Worm (Caenorhabditis elegans) whole organism, L4 larva: ENCODE measurements around the gene ZK688.1.
A peak's percentile ranks its signal among the peaks of the same experiment; 100 is the strongest.

Experiments used
- D1046.2 ChIP-seq: fragments of 200-800 bp; sonication (Bioruptor generic); IDR thresholded peaks from 2 replicates; pipeline ENCODE4 v1.3.6; 2022; ENCODE audit warnings: missing genetic modification characterization, missing compliant biosample characterization
- F26F4.8 ChIP-seq: fragments of 200-800 bp; sonication (Bioruptor generic); conservative IDR thresholded peaks from 2 replicates; pipeline ENCODE4 v1.3.6; 2022; ENCODE audit warnings: missing genetic modification characterization, missing compliant biosample characterization
- F37D6.2 ChIP-seq: sonication (generic microtip); optimal IDR thresholded peaks from 2 replicates; lab custom pipeline; 2016; ENCODE audit warnings: mild to moderate bottlenecking, missing genetic modification characterization, missing compliant biosample characterization
- F49E8.2 ChIP-seq: sonication (generic microtip); optimal IDR thresholded peaks from 2 replicates; lab custom pipeline; 2016; ENCODE audit warnings: missing compliant biosample characterization, mild to moderate bottlenecking, missing genetic modification characterization, borderline replicate concordance
- R02D3.7 ChIP-seq: fragments of 150-350 bp; sonication (generic microtip); optimal IDR thresholded peaks from 3 replicates; lab custom pipeline; 2014; ENCODE audit warnings: missing biosample characterization, missing genetic modification characterization
- T20F7.1 ChIP-seq: fragments of 200-800 bp; sonication (Bioruptor generic); optimal IDR thresholded peaks from 2 replicates; lab custom pipeline; 2018; ENCODE audit warnings: mild to moderate bottlenecking, missing genetic modification characterization, missing compliant biosample characterization
- T26A8.4 ChIP-seq: fragments of 200-800 bp; sonication (Bioruptor generic); IDR thresholded peaks from 2 replicates; pipeline ENCODE4 v1.3.6; 2022; ENCODE audit warnings: missing genetic modification characterization, missing compliant biosample characterization
- Y105C5A.15 ChIP-seq: fragments of 200-800 bp; sonication (Bioruptor generic); IDR thresholded peaks from 2 replicates; pipeline ENCODE4 v1.3.6; 2022; ENCODE audit warnings: missing genetic modification characterization, missing compliant biosample characterization
- Y48G9A.11 ChIP-seq: fragments of 200-800 bp; sonication (Bioruptor generic); IDR thresholded peaks from 2 replicates; pipeline ENCODE4 v1.3.6; 2022; ENCODE audit warnings: missing genetic modification reagents, missing genetic modification characterization, missing compliant biosample characterization
- aha-1 ChIP-seq: fragments of 150-350 bp; peaks from one replicate; lab custom pipeline; 2014; ENCODE audit warnings: missing biosample characterization, missing genetic modification characterization
- aly-2 ChIP-seq: sonication (generic microtip); optimal IDR thresholded peaks from 2 replicates; lab custom pipeline; 2018; ENCODE audit warnings: missing biosample characterization, missing genetic modification characterization
- attf-4 ChIP-seq: sonication (generic microtip); optimal IDR thresholded peaks from 3 replicates; lab custom pipeline; 2017; ENCODE audit warnings: missing biosample characterization, missing genetic modification characterization
- ceh-62 ChIP-seq: sonication (generic microtip); optimal IDR thresholded peaks from 2 replicates; lab custom pipeline; 2017; ENCODE audit warnings: missing biosample characterization, missing genetic modification characterization
- ceh-82 ChIP-seq: sonication (generic microtip); optimal IDR thresholded peaks from 2 replicates; lab custom pipeline; 2017; ENCODE audit warnings: missing biosample characterization, missing genetic modification characterization
- cey-2 ChIP-seq: sonication (generic microtip); optimal IDR thresholded peaks from 3 replicates; lab custom pipeline; 2017; ENCODE audit warnings: missing genetic modification characterization, mild to moderate bottlenecking, missing compliant biosample characterization, antibody characterized with exemption, borderline replicate concordance; ENCODE audit not compliant: insufficient read depth
- daf-16 ChIP-seq, 3 experiments: sonication (generic microtip); optimal IDR thresholded peaks; 2 replicates each; lab custom pipeline; 2016 to 2017; ENCODE audit warnings: missing genetic modification characterization in 3 of 3, missing genetic modification reagents in 3 of 3, mild to moderate bottlenecking in 2 of 3, missing compliant biosample characterization in 2 of 3, missing biosample characterization in 1 of 3, moderate library complexity in 1 of 3
- daf-19 ChIP-seq: fragments of 200-800 bp; sonication (Bioruptor generic); conservative IDR thresholded peaks from 2 replicates; pipeline ENCODE4 v1.3.6; 2022; ENCODE audit warnings: missing genetic modification characterization, missing compliant biosample characterization
- dmd-6 ChIP-seq: fragments of 200-800 bp; sonication (Bioruptor generic); IDR thresholded peaks from 2 replicates; pipeline ENCODE4 v1.3.6; 2022; ENCODE audit warnings: missing genetic modification reagents, missing genetic modification characterization, missing compliant biosample characterization
- dmd-8 ChIP-seq: fragments of 200-800 bp; sonication (Bioruptor generic); IDR thresholded peaks from 2 replicates; pipeline ENCODE4 v1.3.6; 2022; ENCODE audit warnings: missing genetic modification characterization, missing compliant biosample characterization
- egl-43 ChIP-seq: fragments of 200-800 bp; sonication (Bioruptor generic); IDR thresholded peaks from 2 replicates; pipeline ENCODE4 v1.3.6; 2022; ENCODE audit warnings: missing genetic modification reagents, missing genetic modification characterization, missing compliant biosample characterization
- fos-1 ChIP-seq: fragments of 150-350 bp; optimal IDR thresholded peaks from 2 replicates; lab custom pipeline; 2014; ENCODE audit warnings: missing biosample characterization, missing genetic modification characterization
- gei-8 ChIP-seq: fragments of 200-800 bp; sonication (Bioruptor generic); optimal IDR thresholded peaks from 2 replicates; lab custom pipeline; 2018; ENCODE audit warnings: mild to moderate bottlenecking, missing genetic modification characterization, missing compliant biosample characterization
- hlh-11 ChIP-seq: fragments of 200-800 bp; sonication (Bioruptor generic); optimal IDR thresholded peaks from 2 replicates; lab custom pipeline; 2018; ENCODE audit warnings: mild to moderate bottlenecking, missing genetic modification characterization, missing compliant biosample characterization
- hmg-1.1 ChIP-seq: fragments of 200-800 bp; sonication (Bioruptor generic); IDR thresholded peaks from 2 replicates; pipeline ENCODE4 v1.3.6; 2022; ENCODE audit warnings: missing genetic modification reagents, missing genetic modification characterization, missing compliant biosample characterization
- jun-1 ChIP-seq: fragments of 150-350 bp; optimal IDR thresholded peaks from 2 replicates; lab custom pipeline; 2014; ENCODE audit warnings: missing biosample characterization, missing genetic modification reagents, missing genetic modification characterization
- lim-7 ChIP-seq: fragments of 200-800 bp; sonication (Bioruptor generic); IDR thresholded peaks from 2 replicates; pipeline ENCODE4 v1.3.6; 2022; ENCODE audit warnings: missing genetic modification characterization, missing compliant biosample characterization
- lin-13 ChIP-seq: fragments of 150-350 bp; optimal IDR thresholded peaks from 2 replicates; lab custom pipeline; 2014; ENCODE audit warnings: missing biosample characterization, missing genetic modification reagents, missing genetic modification characterization
- lin-39 ChIP-seq: fragments of 150-350 bp; optimal IDR thresholded peaks from 2 replicates; lab custom pipeline; 2014; ENCODE audit warnings: missing biosample characterization, missing genetic modification reagents, missing genetic modification characterization
- lir-3 ChIP-seq: sonication (generic microtip); optimal IDR thresholded peaks from 2 replicates; lab custom pipeline; 2016; ENCODE audit warnings: mild to moderate bottlenecking, missing genetic modification characterization, missing compliant biosample characterization
- lsy-2 ChIP-seq, 2 experiments: fragments of 150-350 bp in 1 of 2; sonication (generic microtip) in 1 of 2; optimal IDR thresholded peaks; 2 replicates each; lab custom pipeline; 2014 to 2017; ENCODE audit warnings: missing biosample characterization in 2 of 2, missing genetic modification characterization in 2 of 2
- mdt-29 ChIP-seq: fragments of 200-800 bp; sonication (Bioruptor generic); IDR thresholded peaks from 2 replicates; pipeline ENCODE4 v1.3.6; 2022; ENCODE audit warnings: missing genetic modification reagents, missing genetic modification characterization, missing compliant biosample characterization
- mep-1 ChIP-seq: fragments of 150-350 bp; sonication (generic microtip); optimal IDR thresholded peaks from 3 replicates; lab custom pipeline; 2014; ENCODE audit warnings: missing biosample characterization, missing genetic modification characterization
- mxl-3 ChIP-seq: fragments of 200-800 bp; sonication (Bioruptor generic); optimal IDR thresholded peaks from 2 replicates; lab custom pipeline; 2018; ENCODE audit warnings: mild to moderate bottlenecking, missing genetic modification characterization, missing compliant biosample characterization
- nhr-102 ChIP-seq: sonication (generic microtip); optimal IDR thresholded peaks from 2 replicates; lab custom pipeline; 2016; ENCODE audit warnings: mild to moderate bottlenecking, missing genetic modification characterization, moderate library complexity, missing compliant biosample characterization
- nhr-28 ChIP-seq: fragments of 150-350 bp; optimal IDR thresholded peaks from 2 replicates; lab custom pipeline; 2014; ENCODE audit warnings: missing biosample characterization, missing genetic modification characterization
- nhr-42 ChIP-seq: fragments of 200-800 bp; sonication (Bioruptor generic); IDR thresholded peaks from 2 replicates; pipeline ENCODE4 v1.3.6; 2022; ENCODE audit warnings: missing genetic modification characterization, missing compliant biosample characterization
- nhr-48 ChIP-seq: sonication (generic microtip); optimal IDR thresholded peaks from 2 replicates; lab custom pipeline; 2016; ENCODE audit warnings: mild to moderate bottlenecking, missing genetic modification characterization, missing compliant biosample characterization
- set-16 ChIP-seq: fragments of 200-800 bp; sonication (Bioruptor generic); IDR thresholded peaks from 2 replicates; pipeline ENCODE4 v1.3.6; 2022; ENCODE audit warnings: missing genetic modification reagents, missing genetic modification characterization, missing compliant biosample characterization
- snpc-4 ChIP-seq: fragments of 150-350 bp; optimal IDR thresholded peaks from 2 replicates; lab custom pipeline; 2014; ENCODE audit warnings: missing biosample characterization, missing genetic modification characterization
- spr-3 ChIP-seq: fragments of 200-800 bp; sonication (Bioruptor generic); optimal IDR thresholded peaks from 2 replicates; lab custom pipeline; 2018; ENCODE audit warnings: mild to moderate bottlenecking, missing genetic modification characterization, missing compliant biosample characterization
- unc-62 ChIP-seq, 3 experiments: fragments of 150-350 bp in 1 of 3; sonication (generic microtip); optimal IDR thresholded peaks in 2 of 3; peaks in 1 of 3; 1 replicate in 1 of 3; 2 replicates in 2 of 3; lab custom pipeline; 2014 to 2017; ENCODE audit warnings: missing biosample characterization in 3 of 3, missing genetic modification characterization in 3 of 3, missing genetic modification reagents in 3 of 3, missing genotype in 1 of 3
- zip-11 ChIP-seq: fragments of 200-800 bp; sonication (Bioruptor generic); IDR thresholded peaks from 2 replicates; pipeline ENCODE4 v1.3.6; 2022; ENCODE audit warnings: missing genetic modification characterization, missing compliant biosample characterization
- ztf-11 ChIP-seq: fragments of 150-350 bp; optimal IDR thresholded peaks from 2 replicates; lab custom pipeline; 2014; ENCODE audit warnings: missing biosample characterization, missing genetic modification characterization

Gene ZK688.1

ce11 chrIII:7893224-7893623 lies 16.1 kb upstream of the ZK688.1 start:
- TF ChIP-seq F49E8.2 (tag; lab: Kevin White, UChicago), result no peak
- TF ChIP-seq lim-7 (GFP tag; lab: Robert Waterston, UW), result no peak
- TF ChIP-seq fos-1 (tag; lab: Kevin White, UChicago), result no peak
- TF ChIP-seq ceh-82 (tag; lab: Kevin White, UChicago), result no peak
- TF ChIP-seq egl-43 (GFP tag; lab: Robert Waterston, UW), result no peak
- TF ChIP-seq daf-16 (GFP tag; optimal IDR thresholded peaks at IDR 0.05; lab: Kevin White, UChicago), result no peak
- TF ChIP-seq daf-16 (tag; optimal IDR thresholded peaks at IDR 0.05; lab: Kevin White, UChicago), result no peak
- TF ChIP-seq R02D3.7 (tag; lab: Kevin White, UChicago), result no peak
- no peak for TF ChIP-seq gei-8 (GFP tag; lab: Kevin White, UChicago)
- TF ChIP-seq spr-3 (GFP tag; lab: Kevin White, UChicago), result no peak

- TF ChIP-seq spr-3 (GFP tag; lab: Kevin White, UChicago) (no peak), T26A8.4 (GFP tag; lab: Robert Waterston, UW) (no peak), ztf-11 (tag; lab: Kevin White, UChicago) (no peak), gei-8 (GFP tag; lab: Kevin White, UChicago) (no peak), snpc-4 (tag; lab: Kevin White, UChicago) (no peak), dmd-8 (GFP tag; lab: Robert Waterston, UW) (no peak), set-16 (GFP tag; lab: Robert Waterston, UW) (no peak), daf-19 (GFP tag; lab: Robert Waterston, UW) (no peak), Y48G9A.11 (GFP tag; lab: Robert Waterston, UW) (no peak), zip-11 (GFP tag; lab: Robert Waterston, UW) (no peak), lin-13 (GFP tag; lab: Kevin White, UChicago) (no peak), nhr-102 (tag; lab: Kevin White, UChicago) (no peak), lir-3 (tag; lab: Kevin White, UChicago) (no peak)
- TF ChIP-seq, all 104 proteins: peak for 0
These were observed 14.6 kb upstream of the ZK688.1 start, which contains the start of gene ZK688.4 for ce11 chrIII:7894724-7895123. Gene ZK688.4 (plus strand): TSS chrIII:7895024.

- TF ChIP-seq aha-1 (tag; lab: Kevin White, UChicago), result peak; percentile 12
- TF ChIP-seq nhr-42 (GFP tag; lab: Robert Waterston, UW), result no peak
These were observed 12.4 kb upstream of the ZK688.1 start, which contains the start of gene ZK688.10 for ce11 chrIII:7896925-7897324. Gene ZK688.10 (minus strand): TSS chrIII:7897025.

ce11 chrIII:7897733-7898132 lies 11.6 kb upstream of the ZK688.1 start:
- TF ChIP-seq dmd-6 (GFP tag; lab: Robert Waterston, UW) (peak; percentile 37; the same call in 1 of the 2 replicates), F37D6.2 (tag; lab: Kevin White, UChicago) (no peak), unc-62 (GFP tag; optimal IDR thresholded peaks at IDR 0.05 in 1 of 2; lab: Kevin White, UChicago) (no peak), unc-62 (tag; optimal IDR thresholded peaks at IDR 0.05; lab: Kevin White, UChicago) (no peak), F26F4.8 (GFP tag; lab: Robert Waterston, UW) (no peak), mxl-3 (GFP tag; lab: Kevin White, UChicago) (no peak), lir-3 (tag; lab: Kevin White, UChicago) (no peak), D1046.2 (GFP tag; lab: Robert Waterston, UW) (no peak), daf-16 (GFP tag; optimal IDR thresholded peaks at IDR 0.05; lab: Kevin White, UChicago) (no peak), daf-16 (tag; optimal IDR thresholded peaks at IDR 0.05; lab: Kevin White, UChicago) (no peak), Y105C5A.15 (GFP tag; lab: Robert Waterston, UW) (no peak), Y48G9A.11 (GFP tag; lab: Robert Waterston, UW) (no peak), zip-11 (GFP tag; lab: Robert Waterston, UW) (no peak), egl-43 (GFP tag; lab: Robert Waterston, UW) (no peak), lin-39 (tag; lab: Kevin White, UChicago) (no peak), cey-2 (tag; lab: Kevin White, UChicago) (peak; percentile 5), T20F7.1 (peak; percentile 34), ceh-62 (tag; lab: Kevin White, UChicago) (no peak), jun-1 (tag; lab: Kevin White, UChicago) (no peak), aly-2 (tag; lab: Kevin White, UChicago) (no peak), daf-19 (GFP tag; lab: Robert Waterston, UW) (no peak), nhr-28 (peak; percentile 81), attf-4 (no peak), hmg-1.1 (GFP tag; lab: Robert Waterston, UW) (no peak), T26A8.4 (GFP tag; lab: Robert Waterston, UW) (no peak), mep-1 (tag; lab: Kevin White, UChicago) (peak; percentile 26), F49E8.2 (tag; lab: Kevin White, UChicago) (no peak), lsy-2 (tag; optimal IDR thresholded peaks at IDR 0.05; lab: Kevin White, UChicago) (peak in 1 of 2 experiments; percentile 59), aha-1 (tag; lab: Kevin White, UChicago) (no peak), nhr-48 (tag; lab: Kevin White, UChicago) (peak; percentile 36), nhr-42 (GFP tag; lab: Robert Waterston, UW) (no peak), hlh-11 (tag; lab: Kevin White, UChicago) (peak; percentile 27), mdt-29 (GFP tag; lab: Robert Waterston, UW) (no peak)
